Worm (Caenorhabditis elegans) whole organism, late embryonic: ENCODE results near the gene C06E4.6.

Experiments used
- ceh-24 ChIP-seq: sonication (generic microtip); optimal IDR thresholded peaks from 2 replicates; lab custom pipeline; 2016; ENCODE audit warnings: mild to moderate bottlenecking, missing genetic modification characterization, missing compliant biosample characterization
- ceh-30 ChIP-seq: fragments of 150-350 bp; optimal IDR thresholded peaks from 2 replicates; lab custom pipeline; 2014; ENCODE audit warnings: missing biosample characterization, missing genetic modification characterization
- elt-4 ChIP-seq: sonication (generic microtip); optimal IDR thresholded peaks from 2 replicates; lab custom pipeline; 2016; ENCODE audit warnings: missing genetic modification characterization, missing compliant biosample characterization
- fkh-6 ChIP-seq: sonication (generic microtip); optimal IDR thresholded peaks from 2 replicates; lab custom pipeline; 2016; ENCODE audit warnings: missing genetic modification characterization, missing compliant biosample characterization
- unc-55 ChIP-seq: sonication (generic microtip); optimal IDR thresholded peaks from 2 replicates; lab custom pipeline; 2017; ENCODE audit warnings: missing biosample characterization, missing genetic modification reagents, missing genetic modification characterization

DNA sequence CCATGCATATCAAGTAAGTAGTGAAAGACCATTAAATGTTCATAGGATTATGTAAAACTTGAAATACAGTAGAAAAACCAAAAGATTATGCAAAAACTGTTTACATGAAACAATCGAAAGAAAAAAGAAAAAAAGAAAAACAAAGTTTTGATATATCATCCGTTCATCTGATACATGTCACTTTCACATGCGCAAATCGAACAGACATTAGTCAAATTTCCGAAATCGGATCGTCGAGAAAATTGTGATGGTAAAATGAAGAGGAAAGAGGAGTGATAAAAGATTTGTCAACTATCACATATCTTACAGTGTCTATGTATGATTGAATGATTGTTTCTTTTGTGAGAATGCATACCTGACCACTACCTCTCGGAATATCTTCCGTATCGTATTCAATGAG is 49.1 kb downstream of the C06E4.6 start:
- TF ChIP-seq fkh-6 (tag; lab: Kevin White, UChicago) (no peak), ceh-24 (tag; lab: Kevin White, UChicago) (no peak), unc-55 (GFP tag; lab: Kevin White, UChicago) (no peak), elt-4 (no peak), ceh-30 (tag; lab: Kevin White, UChicago) (no peak)
